Worm (Caenorhabditis elegans) whole organism, L4/young adult: ENCODE data around the gene msp-79.

Experiments used
- W03F9.2 ChIP-seq: fragments of 150-350 bp; optimal IDR thresholded peaks from 2 replicates; lab custom pipeline; 2014; ENCODE audit warnings: missing biosample characterization, missing genetic modification characterization
- him-1 ChIP-seq: sonication (generic microtip); optimal IDR thresholded peaks from 2 replicates; lab custom pipeline; 2016; ENCODE audit warnings: missing genotype, missing genetic modification reagents, missing genetic modification characterization, missing compliant biosample characterization

DNA sequence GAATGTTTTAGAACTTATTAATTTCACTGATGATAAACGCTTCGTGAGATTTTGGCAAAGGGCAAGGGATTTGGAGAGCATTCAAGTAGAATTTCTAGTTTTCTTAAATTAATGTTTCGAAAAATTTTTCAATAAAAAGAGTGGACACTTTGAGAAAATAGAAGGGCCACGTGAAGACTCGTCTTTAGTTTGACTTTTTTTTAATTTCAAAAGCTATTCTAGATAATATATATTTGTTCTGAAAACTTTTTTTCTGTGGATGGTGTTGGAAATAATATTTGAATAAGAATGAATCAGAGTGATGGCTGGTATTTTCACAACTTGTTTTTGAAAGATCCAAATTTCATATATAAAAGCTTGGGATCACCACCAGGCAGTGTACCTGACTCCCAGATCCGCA is 18.6 kb downstream of the msp-79 start, which contains the start of gene C28D4.8:
- TF ChIP-seq him-1 (tag; lab: Kevin White, UChicago) (no peak), W03F9.2 (tag; lab: Kevin White, UChicago) (no peak)
